Fruit fly (Drosophila melanogaster): ENCODE results near the gene Ubc84D.
A peak's percentile ranks its signal among the peaks of the same experiment; 100 is the strongest.

Gene Ubc84D

DNA sequence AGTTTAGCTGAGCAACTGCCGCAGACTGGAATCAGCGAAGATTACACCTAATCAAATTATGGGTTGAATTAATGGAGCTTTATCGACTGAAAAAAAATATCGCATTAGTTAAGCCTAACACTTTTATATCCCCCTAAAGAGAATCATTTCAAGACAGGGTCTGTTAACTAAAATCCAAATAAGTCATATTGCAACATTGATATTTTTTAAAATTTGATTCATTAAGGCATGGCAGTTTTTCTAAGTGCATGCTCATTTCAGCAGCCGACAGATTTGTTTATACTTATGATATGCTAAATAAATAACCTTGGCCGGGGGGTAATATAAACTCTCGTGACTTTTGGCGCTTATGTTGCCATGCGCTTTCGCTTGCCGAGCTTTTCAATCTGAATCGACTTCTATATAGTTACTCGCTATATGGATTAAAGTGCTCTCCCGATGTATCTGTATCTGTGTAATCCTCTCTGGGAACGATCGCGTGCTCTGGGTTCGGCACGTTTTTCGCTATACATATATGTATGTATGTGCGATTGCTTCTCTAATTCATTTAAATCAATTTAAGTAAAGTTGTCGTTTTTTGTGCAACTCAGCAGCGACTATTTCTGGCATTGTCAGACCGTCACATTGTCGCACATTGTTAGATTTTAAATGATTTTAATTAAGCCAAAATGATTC is 12.8 kb downstream of the Ubc84D start (continued):
- no peak for TF ChIP-seq hkb (optimal IDR thresholded peaks at IDR 0.05)
- TF ChIP-seq hkb (GFP tag; IDR thresholded peaks at IDR 0.05): peak; percentile 64
- TF ChIP-seq Hr3 (GFP tag; optimal IDR thresholded peaks at IDR 0.05): peak; percentile 62
- TF ChIP-seq ranshi (GFP tag; IDR thresholded peaks at IDR 0.05): peak; percentile 78
- TF ChIP-seq CG32772 (GFP tag; IDR thresholded peaks at IDR 0.05): peak; percentile 59; the same call in 1 of the 2 replicates
- TF ChIP-seq Ets65A (GFP tag): peak; percentile 98
- no peak for TF ChIP-seq hth (optimal IDR thresholded peaks at IDR 0.05)
- TF ChIP-seq CG42726 (GFP tag; IDR thresholded peaks at IDR 0.05; ENCODE audit: partially characterized antibody): no peak
- no peak for TF ChIP-seq ATbp (GFP tag; optimal IDR thresholded peaks at IDR 0.05)
- TF ChIP-seq NC2α (GFP tag; optimal IDR thresholded peaks at IDR 0.05): peak; percentile 30
- peak; percentile 90 for TF ChIP-seq CHES-1-like (GFP tag; optimal IDR thresholded peaks at IDR 0.05)
- TF ChIP-seq CG9797 (GFP tag; optimal IDR thresholded peaks at IDR 0.05): no peak
- TF ChIP-seq Sry-β (GFP tag; optimal IDR thresholded peaks at IDR 0.05): no peak
- TF ChIP-seq klu (GFP tag; IDR thresholded peaks at IDR 0.05): peak; percentile 70; the same call in 1 of the 2 replicates
- peak; percentile 79 for TF ChIP-seq tup (GFP tag; optimal IDR thresholded peaks at IDR 0.05)
- peak; percentile 67 for TF ChIP-seq CG17361 (GFP tag; IDR thresholded peaks at IDR 0.05)
- peak; percentile 84 for TF ChIP-seq bcd (GFP tag; optimal IDR thresholded peaks at IDR 0.05)
- TF ChIP-seq HLH54F (GFP tag; optimal IDR thresholded peaks at IDR 0.05): peak; percentile 91
- no peak for TF ChIP-seq bbx (GFP tag; IDR thresholded peaks at IDR 0.05; ENCODE audit: partially characterized antibody)
- no peak for TF ChIP-seq vnd (GFP tag; IDR thresholded peaks at IDR 0.05; ENCODE audit: partially characterized antibody)
- no peak for TF ChIP-seq Doc3 (GFP tag; IDR thresholded peaks at IDR 0.05; ENCODE audit: partially characterized antibody)
- TF ChIP-seq CG31388 (GFP tag; optimal IDR thresholded peaks at IDR 0.05): no peak
- peak; percentile 57 for TF ChIP-seq CG10321 (GFP tag; IDR thresholded peaks at IDR 0.05)
- TF ChIP-seq Taf1 (GFP tag; IDR thresholded peaks at IDR 0.05): peak; percentile 84
- no peak for TF ChIP-seq onecut (GFP tag; IDR thresholded peaks at IDR 0.05)
- TF ChIP-seq CG2120 (GFP tag; optimal IDR thresholded peaks at IDR 0.05): peak; percentile 98
- peak; percentile 40 for TF ChIP-seq Vsx1 (GFP tag; optimal IDR thresholded peaks at IDR 0.05)
- peak; percentile 93 for TF ChIP-seq mam (GFP tag; optimal IDR thresholded peaks at IDR 0.05)
- TF ChIP-seq CG10462 (GFP tag; optimal IDR thresholded peaks at IDR 0.05): peak; percentile 41
- TF ChIP-seq nerfin-2 (GFP tag; IDR thresholded peaks at IDR 0.05; ENCODE audit: partially characterized antibody): no peak
- no peak for TF ChIP-seq cad (GFP tag; optimal IDR thresholded peaks at IDR 0.05)
- TF ChIP-seq bab2 (GFP tag; optimal IDR thresholded peaks at IDR 0.05): peak; percentile 89
- TF ChIP-seq Dip2 (GFP tag; IDR thresholded peaks at IDR 0.05): no peak
- TF ChIP-seq Sox102F (GFP tag; optimal IDR thresholded peaks at IDR 0.05): peak; percentile 55
- no peak for TF ChIP-seq pros (GFP tag; optimal IDR thresholded peaks at IDR 0.05)
- no peak for TF ChIP-seq da (GFP tag; optimal IDR thresholded peaks at IDR 0.05)
- TF ChIP-seq CG6272 (GFP tag; IDR thresholded peaks at IDR 0.05): peak; percentile 59
- TF ChIP-seq Hey (tag; optimal IDR thresholded peaks at IDR 0.05): peak; percentile 3
- no peak for TF ChIP-seq br (optimal IDR thresholded peaks at IDR 0.05)
- peak; percentile 79 for TF ChIP-seq CG11504 (tag; optimal IDR thresholded peaks at IDR 0.05)
- peak; percentile 21; the same call in 1 of the 3 replicates for TF ChIP-seq CG11093 (GFP tag; IDR thresholded peaks at IDR 0.05)
- TF ChIP-seq fd102C (GFP tag; optimal IDR thresholded peaks at IDR 0.05): no peak
- TF ChIP-seq ssp (GFP tag; IDR thresholded peaks at IDR 0.05): peak; percentile 62; the same call in 1 of the 2 replicates
- peak; percentile 28 for TF ChIP-seq CG8388 (GFP tag; optimal IDR thresholded peaks at IDR 0.05)
- TF ChIP-seq trh (GFP tag; optimal IDR thresholded peaks at IDR 0.05): peak; percentile 27
- peak; percentile 79 for TF ChIP-seq CG12071 (GFP tag; optimal IDR thresholded peaks at IDR 0.05)
- peak; percentile 95 for TF ChIP-seq Hmr (GFP tag; optimal IDR thresholded peaks at IDR 0.05)
- TF ChIP-seq CG4707 (GFP tag; optimal IDR thresholded peaks at IDR 0.05): no peak
- peak; percentile 53 for TF ChIP-seq CG12104 (GFP tag; optimal IDR thresholded peaks at IDR 0.05)
- peak; percentile 76 for TF ChIP-seq cas (GFP tag; IDR thresholded peaks at IDR 0.05)
- peak; percentile 67 for TF ChIP-seq Camta (GFP tag; optimal IDR thresholded peaks at IDR 0.05)
